Worm (Caenorhabditis elegans): ENCODE results near the gene znf-706.

DNA sequence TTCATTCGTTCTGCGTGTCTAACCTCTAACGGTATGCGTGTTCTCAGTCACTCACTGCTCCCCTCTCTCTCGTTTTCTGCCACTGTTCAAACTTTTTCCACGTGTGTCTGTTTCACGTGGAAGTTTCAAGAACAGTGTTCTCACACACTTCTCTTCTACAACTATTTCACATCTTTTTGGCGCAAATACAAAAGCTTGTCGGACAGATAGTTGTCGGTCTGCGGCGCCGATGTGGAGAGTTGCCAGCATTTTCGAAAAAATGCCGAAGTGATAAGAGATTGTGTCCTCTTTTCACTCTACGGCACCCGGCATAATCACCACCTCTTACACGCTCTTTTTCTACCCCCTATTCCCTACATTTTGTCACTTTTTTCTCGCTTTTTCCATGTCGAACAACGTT, 22.3 kb upstream of the znf-706 start:
- no peak for TF ChIP-seq ztf-25 (GFP tag; IDR thresholded peaks at IDR 0.05)
- TF ChIP-seq Y67H2A.10 (GFP tag; conservative IDR thresholded peaks at IDR 0.05): no peak
- no peak for TF ChIP-seq unc-130 (GFP tag; optimal IDR thresholded peaks at IDR 0.05)
- no peak for TF ChIP-seq rpc-1 (optimal IDR thresholded peaks at IDR 0.05)
- no peak for TF ChIP-seq rpc-1 (tag; optimal IDR thresholded peaks at IDR 0.05)
- no peak for TF ChIP-seq hsf-1 (GFP tag; IDR thresholded peaks at IDR 0.05)
- TF ChIP-seq atf-7 (tag; optimal IDR thresholded peaks at IDR 0.05): no peak
- TF ChIP-seq ztf-28 (GFP tag; IDR thresholded peaks at IDR 0.05): no peak
- TF ChIP-seq sea-2 (GFP tag; IDR thresholded peaks at IDR 0.05): no peak
- TF ChIP-seq bed-2 (GFP tag; IDR thresholded peaks at IDR 0.05): no peak

Measured in whole organism, young adult.